In the genomic region with DNA sequence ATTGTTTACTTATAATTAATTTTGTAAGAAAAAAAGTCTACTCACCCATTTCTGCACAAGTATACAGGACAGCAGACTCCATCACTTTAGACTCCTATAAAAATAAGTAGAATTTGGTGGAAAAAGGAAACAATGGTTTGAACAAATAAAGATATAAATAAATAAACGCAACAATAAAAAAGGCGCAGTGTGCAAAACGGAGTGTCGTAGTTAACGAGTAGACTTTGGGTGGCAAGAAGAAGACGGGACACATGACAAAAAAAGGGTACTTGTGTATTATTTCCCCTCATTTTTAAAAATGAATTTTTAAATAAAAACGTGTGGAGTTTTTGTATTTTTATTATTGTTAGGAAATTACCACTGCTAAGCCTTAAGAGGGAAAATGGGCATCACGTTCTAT, we compare ENCODE assay signal across 1 worm cellular context.
TF ChIP-seq lines count a peak whose summit lies in the region.

TSS of gene F59D12.5 (minus strand) at position 94 of the 400 bp plus-strand sequence.

TF ChIP-seq in whole organism, L1 larva, 84 proteins besides CTCF, POLR2A, EP300 and RAD21 (continued from another document):
- no peak for TF ChIP-seq grh-1 (GFP tag; IDR thresholded peaks at IDR 0.05; lab: Robert Waterston, UW)
- no peak for TF ChIP-seq ztf-4 (tag; optimal IDR thresholded peaks at IDR 0.05; lab: Kevin White, UChicago)
- TF ChIP-seq mep-1 (tag; optimal IDR thresholded peaks at IDR 0.05; lab: Kevin White, UChicago): no peak
- no peak for TF ChIP-seq mab-9 (GFP tag; IDR thresholded peaks at IDR 0.05; lab: Robert Waterston, UW)
- TF ChIP-seq fkh-8 (tag; optimal IDR thresholded peaks at IDR 0.05; lab: Kevin White, UChicago): no peak
- TF ChIP-seq nhr-71 (tag; optimal IDR thresholded peaks at IDR 0.05; lab: Kevin White, UChicago): peak; percentile 29
- TF ChIP-seq Y116A8C.19 (tag; optimal IDR thresholded peaks at IDR 0.05; lab: Kevin White, UChicago; ENCODE audit: borderline replicate concordance): no peak
- peak in 1 of 2 experiments; percentile 15 for TF ChIP-seq lsy-2 (tag; optimal IDR thresholded peaks at IDR 0.05; lab: Kevin White, UChicago)
- TF ChIP-seq nhr-19 (GFP tag; conservative IDR thresholded peaks at IDR 0.05; lab: Robert Waterston, UW): no peak
- TF ChIP-seq nhr-237 (tag; optimal IDR thresholded peaks at IDR 0.05; lab: Kevin White, UChicago): no peak
- TF ChIP-seq blmp-1 (tag; optimal IDR thresholded peaks at IDR 0.05; lab: Kevin White, UChicago): no peak
- no peak for TF ChIP-seq tbx-2 (tag; optimal IDR thresholded peaks at IDR 0.05; lab: Kevin White, UChicago)
- peak; percentile 11 for TF ChIP-seq nhr-20 (tag; optimal IDR thresholded peaks at IDR 0.05; lab: Kevin White, UChicago)
- no peak for TF ChIP-seq nhr-12 (tag; optimal IDR thresholded peaks at IDR 0.05; lab: Kevin White, UChicago)
- TF ChIP-seq ets-5 (GFP tag; IDR thresholded peaks at IDR 0.05; lab: Robert Waterston, UW): no peak
- TF ChIP-seq ceh-88 (GFP tag; IDR thresholded peaks at IDR 0.05; lab: Robert Waterston, UW): no peak
- peak in 1 of 3 experiments; percentile 17 for TF ChIP-seq ceh-82 (tag; optimal IDR thresholded peaks at IDR 0.05; lab: Kevin White, UChicago)
- TF ChIP-seq swsn-7 (tag; optimal IDR thresholded peaks at IDR 0.05; lab: Kevin White, UChicago): peak; percentile 14
- no peak for TF ChIP-seq nhr-11 (tag; optimal IDR thresholded peaks at IDR 0.05; lab: Kevin White, UChicago)
- no peak for TF ChIP-seq jun-1 (tag; optimal IDR thresholded peaks at IDR 0.05; lab: Kevin White, UChicago)
- TF ChIP-seq lin-13 (GFP tag; optimal IDR thresholded peaks at IDR 0.05; lab: Kevin White, UChicago): no peak
- no peak for TF ChIP-seq nhr-84 (tag; optimal IDR thresholded peaks at IDR 0.05; lab: Kevin White, UChicago)
- TF ChIP-seq nhr-76 (tag; optimal IDR thresholded peaks at IDR 0.05; lab: Kevin White, UChicago): no peak
- TF ChIP-seq hpl-2 (GFP tag; optimal IDR thresholded peaks at IDR 0.05; lab: Kevin White, UChicago): no peak
- no peak for TF ChIP-seq zag-1 (tag; optimal IDR thresholded peaks at IDR 0.05; lab: Kevin White, UChicago)
- no peak for TF ChIP-seq aly-2 (tag; optimal IDR thresholded peaks at IDR 0.05; lab: Kevin White, UChicago)
- peak; percentile 37 for TF ChIP-seq snu-23 (GFP tag; optimal IDR thresholded peaks at IDR 0.05; lab: Kevin White, UChicago)
- TF ChIP-seq ceh-63 (GFP tag; optimal IDR thresholded peaks at IDR 0.05; lab: Kevin White, UChicago): no peak
- TF ChIP-seq zip-4 (GFP tag; optimal IDR thresholded peaks at IDR 0.05; lab: Kevin White, UChicago): no peak
- no peak for TF ChIP-seq xbp-1 (tag; optimal IDR thresholded peaks at IDR 0.05; lab: Kevin White, UChicago)
- no peak for TF ChIP-seq dpl-1 (GFP tag; optimal IDR thresholded peaks at IDR 0.05; lab: Kevin White, UChicago)
- TF ChIP-seq fkh-4 (tag; optimal IDR thresholded peaks at IDR 0.05; lab: Kevin White, UChicago; ENCODE audit: borderline replicate concordance): no peak
- TF ChIP-seq efl-3 (GFP tag; optimal IDR thresholded peaks at IDR 0.05; lab: Kevin White, UChicago): no peak
- TF ChIP-seq pqm-1 (tag; optimal IDR thresholded peaks at IDR 0.05; lab: Kevin White, UChicago): no peak
- no peak for TF ChIP-seq pag-3 (tag; optimal IDR thresholded peaks at IDR 0.05; lab: Kevin White, UChicago; ENCODE audit: borderline replicate concordance, insufficient read depth)
- no peak for TF ChIP-seq mdl-1 (tag; optimal IDR thresholded peaks at IDR 0.05; lab: Kevin White, UChicago)
- TF ChIP-seq dsc-1 (tag; optimal IDR thresholded peaks at IDR 0.05; lab: Kevin White, UChicago): no peak
- TF ChIP-seq nhr-47 (tag; optimal IDR thresholded peaks at IDR 0.05; lab: Kevin White, UChicago): peak; percentile 16
- TF ChIP-seq nhr-90 (tag; optimal IDR thresholded peaks at IDR 0.05; lab: Kevin White, UChicago; ENCODE audit: poor library complexity): no peak
- no peak for TF ChIP-seq ceh-8 (GFP tag; optimal IDR thresholded peaks at IDR 0.05; lab: Kevin White, UChicago)
- no peak for TF ChIP-seq vab-15 (tag; optimal IDR thresholded peaks at IDR 0.05; lab: Kevin White, UChicago)
- TF ChIP-seq tlp-1 (tag; optimal IDR thresholded peaks at IDR 0.05; lab: Kevin White, UChicago): no peak
- no peak for TF ChIP-seq snpc-4 (tag; optimal IDR thresholded peaks at IDR 0.05; lab: Kevin White, UChicago)
- no peak for TF ChIP-seq lir-3 (tag; optimal IDR thresholded peaks at IDR 0.05; lab: Kevin White, UChicago; ENCODE audit: poor library complexity)
- no peak for TF ChIP-seq egl-27 (tag; optimal IDR thresholded peaks at IDR 0.05; lab: Kevin White, UChicago)
- TF ChIP-seq hlh-17 (GFP tag; optimal IDR thresholded peaks at IDR 0.05; lab: Kevin White, UChicago; ENCODE audit: borderline replicate concordance): no peak
- no peak for TF ChIP-seq elt-3 (tag; optimal IDR thresholded peaks at IDR 0.05; lab: Kevin White, UChicago)
